Fruit fly (Drosophila melanogaster): ENCODE data around the gene Gr28b.

DNA sequence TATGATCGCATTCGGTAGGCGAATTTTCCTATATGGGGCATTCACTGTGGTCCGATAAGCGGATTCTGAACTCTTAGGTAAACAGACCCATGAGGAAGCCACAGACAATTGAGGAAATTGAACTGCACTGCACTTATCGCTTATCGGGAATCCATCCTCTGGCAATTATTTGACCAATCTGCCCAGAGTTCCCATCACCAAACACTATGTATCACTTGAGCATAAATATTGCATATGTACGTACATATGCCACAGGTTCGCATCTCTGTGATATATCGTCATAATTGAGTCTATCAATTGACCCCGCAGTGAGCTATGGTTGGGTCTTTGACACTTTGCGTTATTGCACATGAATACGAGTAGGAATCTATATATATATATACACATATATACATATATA, 13.7 kb downstream of the Gr28b start:
- TF ChIP-seq usp (GFP tag; optimal IDR thresholded peaks at IDR 0.05) = no peak
- TF ChIP-seq brk (GFP tag; optimal IDR thresholded peaks at IDR 0.05) = no peak
- no peak for TF ChIP-seq Myc (optimal IDR thresholded peaks at IDR 0.05)
- TF ChIP-seq foxo (GFP tag; optimal IDR thresholded peaks at IDR 0.05) = no peak
- TF ChIP-seq sage (GFP tag; optimal IDR thresholded peaks at IDR 0.05) = no peak
- TF ChIP-seq N (GFP tag; optimal IDR thresholded peaks at IDR 0.05) = no peak

Data from whole organism, wandering third instar larva.